Fruit fly (Drosophila melanogaster): ENCODE measurements around the gene mnb.

DNA sequence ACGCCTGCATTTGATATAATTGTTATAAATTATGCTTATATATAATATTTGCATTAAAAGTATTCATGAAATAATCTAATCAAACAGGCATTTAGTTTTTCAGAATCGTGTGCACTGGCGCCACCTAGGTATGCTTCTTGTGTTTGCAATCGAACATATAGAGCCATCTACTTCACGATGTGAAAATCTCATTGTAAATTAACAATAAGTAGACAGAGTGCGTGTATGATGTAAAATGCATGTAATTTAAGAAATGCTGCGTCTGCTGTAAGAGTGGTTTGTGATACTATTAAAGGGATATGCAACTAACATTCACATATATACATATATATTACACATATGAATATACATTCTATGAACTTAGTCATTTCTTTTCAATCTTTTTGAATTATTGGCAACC, 66.8 kb downstream of the mnb start:
- no peak for TF ChIP-seq CG7271 (tag; optimal IDR thresholded peaks at IDR 0.05)
- no peak for TF ChIP-seq zen (tag; optimal IDR thresholded peaks at IDR 0.05)
- peak; percentile 48; the same call in 1 of the 2 replicates for TF ChIP-seq Ptx1 (GFP tag; IDR thresholded peaks at IDR 0.05)

Measured in whole organism, embryonic.